Fruit fly (Drosophila melanogaster): ENCODE data around the gene CG32485.

The CG32485 gene

dm6 chr3L:3037822-3038563 lies 12.1 kb upstream of the CG32485 start (continued):
- TF ChIP-seq stc (GFP tag; IDR thresholded peaks at IDR 0.05), result peak; percentile 53; the same call in 1 of the 2 replicates
- no peak for TF ChIP-seq disco-r (GFP tag; optimal IDR thresholded peaks at IDR 0.05)
- peak; percentile 25; the same call in 1 of the 2 replicates for TF ChIP-seq Bgb (GFP tag; IDR thresholded peaks at IDR 0.05; ENCODE audit: partially characterized antibody)
- TF ChIP-seq chm (GFP tag; IDR thresholded peaks at IDR 0.05), result peak; percentile 68; the same call in 1 of the 2 replicates
- TF ChIP-seq Poxn (GFP tag; IDR thresholded peaks at IDR 0.05), result no peak
- TF ChIP-seq CG4328 (GFP tag; optimal IDR thresholded peaks at IDR 0.05), result no peak
- no peak for TF ChIP-seq Hmr (GFP tag; optimal IDR thresholded peaks at IDR 0.05)
- TF ChIP-seq Pdp1 (GFP tag; optimal IDR thresholded peaks at IDR 0.05), result peak in 1 of 2 experiments; percentile 89
- peak; percentile 24 for TF ChIP-seq Hey (tag; optimal IDR thresholded peaks at IDR 0.05)
- no peak for TF ChIP-seq gsb-n (tag; optimal IDR thresholded peaks at IDR 0.05)
- no peak for TF ChIP-seq ERR (GFP tag; optimal IDR thresholded peaks at IDR 0.05)
- no peak for TF ChIP-seq CG1529 (GFP tag; optimal IDR thresholded peaks at IDR 0.05)
- no peak for TF ChIP-seq CG10147 (GFP tag; optimal IDR thresholded peaks at IDR 0.05)
- no peak for TF ChIP-seq fd3F (GFP tag; optimal IDR thresholded peaks at IDR 0.05)
- no peak for TF ChIP-seq CHES-1-like (GFP tag; optimal IDR thresholded peaks at IDR 0.05)
- no peak for TF ChIP-seq usp (GFP tag; optimal IDR thresholded peaks at IDR 0.05)
- TF ChIP-seq CG10366 (GFP tag; IDR thresholded peaks at IDR 0.05), result no peak
- TF ChIP-seq Hr51 (GFP tag; optimal IDR thresholded peaks at IDR 0.05), result no peak
- peak; percentile 22; the same call in 1 of the 2 replicates for TF ChIP-seq CG13287 (GFP tag; IDR thresholded peaks at IDR 0.05; ENCODE audit: partially characterized antibody)
- no peak for TF ChIP-seq bigmax (GFP tag; optimal IDR thresholded peaks at IDR 0.05)
- no peak for TF ChIP-seq CTCF (GFP tag; optimal IDR thresholded peaks at IDR 0.05)
- 0 out of 3 replicates have a peak, but pooled peaks have one; percentile 7 for TF ChIP-seq CG16813 (GFP tag; IDR thresholded peaks at IDR 0.05; ENCODE audit: partially characterized antibody)
- no peak for TF ChIP-seq Mad (GFP tag; optimal IDR thresholded peaks at IDR 0.05)
- TF ChIP-seq CG6765 (GFP tag; optimal IDR thresholded peaks at IDR 0.05), result no peak
- no peak for TF ChIP-seq Hsf (GFP tag; optimal IDR thresholded peaks at IDR 0.05)
- no peak for TF ChIP-seq CG8944 (GFP tag; optimal IDR thresholded peaks at IDR 0.05)
- no peak for TF ChIP-seq bbx (GFP tag; IDR thresholded peaks at IDR 0.05; ENCODE audit: partially characterized antibody)
- TF ChIP-seq Six4 (GFP tag; optimal IDR thresholded peaks at IDR 0.05), result no peak
- no peak for TF ChIP-seq kay (GFP tag; optimal IDR thresholded peaks at IDR 0.05)
- no peak for TF ChIP-seq CG43689 (GFP tag; IDR thresholded peaks at IDR 0.05)
- TF ChIP-seq CG31224 (GFP tag; IDR thresholded peaks at IDR 0.05), result peak; percentile 93
- TF ChIP-seq CG3065 (GFP tag; optimal IDR thresholded peaks at IDR 0.05), result no peak
- TF ChIP-seq slp2 (GFP tag; optimal IDR thresholded peaks at IDR 0.05), result no peak
- no peak for TF ChIP-seq grau (tag; optimal IDR thresholded peaks at IDR 0.05)
- TF ChIP-seq CkIIα-i1 (GFP tag; IDR thresholded peaks at IDR 0.05), result no peak
- no peak for TF ChIP-seq Dad (GFP tag; optimal IDR thresholded peaks at IDR 0.05)
- TF ChIP-seq ssp (GFP tag; IDR thresholded peaks at IDR 0.05), result no peak
- TF ChIP-seq CG8388 (GFP tag; optimal IDR thresholded peaks at IDR 0.05), result no peak
- TF ChIP-seq tx (GFP tag; optimal IDR thresholded peaks at IDR 0.05), result no peak
- TF ChIP-seq Fer1 (GFP tag; optimal IDR thresholded peaks at IDR 0.05), result no peak
- TF ChIP-seq Sox100B (GFP tag; optimal IDR thresholded peaks at IDR 0.05), result no peak
- TF ChIP-seq Abd-B (GFP tag; optimal IDR thresholded peaks at IDR 0.05), result no peak
- TF ChIP-seq CG16815 (GFP tag; optimal IDR thresholded peaks at IDR 0.05), result no peak
- no peak for TF ChIP-seq Sry-δ (GFP tag; optimal IDR thresholded peaks at IDR 0.05)
- no peak for TF ChIP-seq CG7963 (GFP tag; IDR thresholded peaks at IDR 0.05; ENCODE audit: partially characterized antibody)
- no peak for TF ChIP-seq fd96Cb (tag; optimal IDR thresholded peaks at IDR 0.05)
- no peak for TF ChIP-seq pita (GFP tag; optimal IDR thresholded peaks at IDR 0.05)
- TF ChIP-seq vvl (GFP tag; IDR thresholded peaks at IDR 0.05), result peak; percentile 50; the same call in 1 of the 2 replicates
- TF ChIP-seq luna (GFP tag; optimal IDR thresholded peaks at IDR 0.05), result no peak
- TF ChIP-seq NfI (GFP tag; optimal IDR thresholded peaks at IDR 0.05), result no peak

Data from whole organism, embryonic.